Fruit fly (Drosophila melanogaster) whole organism, adult: Measurements from ENCODE around the gene ND-MNLL.
A peak's percentile ranks its signal among the peaks of the same experiment; 100 is the strongest.

ENCODE experiments used
- CG14711 ChIP-seq: fragments of 200-800 bp; sonication (Bioruptor generic); optimal IDR thresholded peaks from 2 replicates; lab custom pipeline; 2018; ENCODE audit warnings: missing biosample characterization, mild to moderate bottlenecking, missing genetic modification characterization, moderate library complexity
- CG1620 ChIP-seq: fragments of 200-800 bp; sonication (Bioruptor generic); optimal IDR thresholded peaks from 2 replicates; lab custom pipeline; 2016; ENCODE audit warnings: missing biosample characterization, missing genetic modification characterization
- Crg-1 ChIP-seq: fragments of 200-800 bp; sonication (Bioruptor generic); optimal IDR thresholded peaks from 2 replicates; lab custom pipeline; 2016; ENCODE audit warnings: missing biosample characterization, missing genetic modification characterization
- Mnt ChIP-seq: fragments of 200-800 bp; sonication (Bioruptor generic); optimal IDR thresholded peaks from 2 replicates; lab custom pipeline; 2016; ENCODE audit warnings: missing biosample characterization, mild to moderate bottlenecking, missing genetic modification characterization
- cic ChIP-seq: fragments of 200-800 bp; sonication (Bioruptor generic); optimal IDR thresholded peaks from 2 replicates; lab custom pipeline; 2017; ENCODE audit warnings: missing biosample characterization, mild to moderate bottlenecking, missing genetic modification characterization, moderate library complexity
- kay ChIP-seq: fragments of 200-800 bp; sonication (Bioruptor generic); peaks from one replicate; lab custom pipeline; 2016; ENCODE audit warnings: missing biosample characterization, missing genetic modification characterization, borderline replicate concordance
- ovo ChIP-seq: fragments of 200-800 bp; sonication (Bioruptor generic); optimal IDR thresholded peaks from 2 replicates; lab custom pipeline; 2016; ENCODE audit warnings: missing biosample characterization, missing genetic modification characterization
- tj ChIP-seq: fragments of 200-800 bp; sonication (Bioruptor generic); optimal IDR thresholded peaks from 3 replicates; lab custom pipeline; 2017; ENCODE audit warnings: missing biosample characterization, mild to moderate bottlenecking, missing genetic modification characterization, moderate library complexity
- toe ChIP-seq: fragments of 200-800 bp; sonication (Bioruptor generic); optimal IDR thresholded peaks from 2 replicates; lab custom pipeline; 2016; ENCODE audit warnings: missing biosample characterization, missing genetic modification characterization

- TF ChIP-seq Crg-1 (no peak), kay (GFP tag; lab: Kevin White, UChicago) (no peak), ovo (GFP tag; lab: Kevin White, UChicago) (no peak), CG14711 (no peak), cic (GFP tag; lab: Kevin White, UChicago) (no peak), toe (GFP tag; lab: Kevin White, UChicago) (no peak), Mnt (GFP tag; lab: Kevin White, UChicago) (no peak), CG1620 (peak; percentile 17), tj (GFP tag; lab: Kevin White, UChicago) (no peak)
Observed at dm6 chrX:7892539-7892899, 1.1 kb downstream of the ND-MNLL start.
